Fruit fly (Drosophila melanogaster) whole organism, prepupa: ENCODE measurements around the gene RecQ4.

Experiments used
- CG1621 ChIP-seq: fragments of 200-800 bp; sonication (Bioruptor generic); optimal IDR thresholded peaks from 3 replicates; lab custom pipeline; 2018; ENCODE audit warnings: missing biosample characterization, mild to moderate bottlenecking, missing genetic modification characterization
- CG34406 ChIP-seq: fragments of 200-800 bp; sonication (Bioruptor generic); optimal IDR thresholded peaks from 3 replicates; lab custom pipeline; 2016; ENCODE audit warnings: missing biosample characterization, missing genetic modification characterization
- Eip93F ChIP-seq: fragments of 200-800 bp; sonication (Bioruptor generic); optimal IDR thresholded peaks from 2 replicates; lab custom pipeline; 2016; ENCODE audit warnings: missing biosample characterization, mild to moderate bottlenecking, missing genetic modification characterization
- Gug ChIP-seq: fragments of 200-800 bp; sonication (Bioruptor generic); IDR thresholded peaks from 2 replicates; pipeline ENCODE4 v1.3.6; 2022; ENCODE audit warnings: missing biosample characterization, missing genetic modification characterization
- Hr39 ChIP-seq: fragments of 200-800 bp; sonication (Bioruptor generic); optimal IDR thresholded peaks from 2 replicates; lab custom pipeline; 2016; ENCODE audit warnings: missing biosample characterization, missing genetic modification characterization
- dac ChIP-seq: fragments of 200-800 bp; sonication (Bioruptor generic); optimal IDR thresholded peaks from 2 replicates; lab custom pipeline; 2017; ENCODE audit warnings: missing biosample characterization, mild to moderate bottlenecking, missing genetic modification characterization
- eg ChIP-seq: fragments of 200-800 bp; sonication (Bioruptor generic); IDR thresholded peaks from 3 replicates; pipeline ENCODE4 v1.3.6; 2022; ENCODE audit warnings: missing biosample characterization, missing genetic modification characterization

dm6 chr3L:8211590-8211989, 35.8 kb upstream of the RecQ4 start, which contains the start of gene CG8006:
- no peak for TF ChIP-seq CG34406 (GFP tag; lab: Kevin White, UChicago)
- no peak for TF ChIP-seq Gug (GFP tag; lab: Robert Waterston, UW)
- TF ChIP-seq Eip93F (GFP tag; lab: Kevin White, UChicago): no peak
- TF ChIP-seq CG1621: no peak
- TF ChIP-seq dac (GFP tag; lab: Kevin White, UChicago): no peak
- no peak for TF ChIP-seq Hr39
- TF ChIP-seq eg (GFP tag; lab: Robert Waterston, UW): no peak
